Worm (Caenorhabditis elegans) whole organism, young adult: ENCODE measurements around the gene F40D4.13.
A peak's percentile ranks its signal among the peaks of the same experiment; 100 is the strongest.

Experiments
- B0035.1 ChIP-seq: sonication (generic microtip); optimal IDR thresholded peaks from 2 replicates; lab custom pipeline; 2016; ENCODE audit warnings: missing genetic modification characterization, mild to moderate bottlenecking, missing compliant biosample characterization, missing genotype, missing genetic modification reagents
- F22D6.2 ChIP-seq: sonication (generic microtip); optimal IDR thresholded peaks from 2 replicates; lab custom pipeline; 2016; ENCODE audit warnings: mild to moderate bottlenecking, missing genetic modification characterization, missing compliant biosample characterization
- F23B12.7 ChIP-seq: sonication (generic microtip); optimal IDR thresholded peaks from 2 replicates; lab custom pipeline; 2017; ENCODE audit warnings: missing genetic modification characterization, mild to moderate bottlenecking, missing compliant biosample characterization, antibody characterized with exemption, moderate library complexity; ENCODE audit not compliant: insufficient read depth
- F39B2.1 ChIP-seq: fragments of 200-800 bp; sonication (Bioruptor generic); IDR thresholded peaks from 2 replicates; pipeline ENCODE4 v1.3.6; 2022; ENCODE audit warnings: missing genetic modification reagents, missing genetic modification characterization, missing compliant biosample characterization
- F49E8.2 ChIP-seq: sonication (generic microtip); optimal IDR thresholded peaks from 3 replicates; lab custom pipeline; 2017; ENCODE audit warnings: missing genetic modification characterization, mild to moderate bottlenecking, missing compliant biosample characterization, antibody characterized with exemption, moderate library complexity; ENCODE audit not compliant: insufficient read depth
- F57C9.4 ChIP-seq: sonication (generic microtip); optimal IDR thresholded peaks from 2 replicates; lab custom pipeline; 2017; ENCODE audit warnings: mild to moderate bottlenecking, missing genetic modification characterization, missing compliant biosample characterization
- K12H6.12 ChIP-seq: fragments of 200-800 bp; sonication (Bioruptor generic); optimal IDR thresholded peaks from 2 replicates; lab custom pipeline; 2018; ENCODE audit warnings: mild to moderate bottlenecking, missing genetic modification characterization, missing compliant biosample characterization
- Y53F4B.3 ChIP-seq: fragments of 200-800 bp; sonication (Bioruptor generic); IDR thresholded peaks from 2 replicates; pipeline ENCODE4 v1.3.6; 2022; ENCODE audit warnings: missing genetic modification reagents, missing genetic modification characterization, missing compliant biosample characterization
- Y53G8AR.9 ChIP-seq: fragments of 200-800 bp; sonication (Bioruptor generic); conservative IDR thresholded peaks from 2 replicates; pipeline ENCODE4 v1.3.6; 2022; ENCODE audit warnings: missing genetic modification reagents, missing genetic modification characterization, missing compliant biosample characterization
- aptf-3 ChIP-seq: fragments of 200-800 bp; sonication (Bioruptor generic); IDR thresholded peaks from 2 replicates; pipeline ENCODE4 v1.3.6; 2022; ENCODE audit warnings: missing genetic modification characterization, missing compliant biosample characterization
- atf-7 ChIP-seq: sonication (generic microtip); optimal IDR thresholded peaks from 2 replicates; lab custom pipeline; 2017; ENCODE audit warnings: mild to moderate bottlenecking, missing genetic modification characterization, missing compliant biosample characterization
- attf-3 ChIP-seq: fragments of 200-800 bp; sonication (Bioruptor generic); conservative IDR thresholded peaks from 2 replicates; pipeline ENCODE4 v1.3.6; 2022; ENCODE audit warnings: missing genetic modification reagents, missing genetic modification characterization, missing compliant biosample characterization
- bed-1 ChIP-seq: fragments of 200-800 bp; sonication (Bioruptor generic); IDR thresholded peaks from 2 replicates; pipeline ENCODE4 v1.3.6; 2022; ENCODE audit warnings: missing genetic modification reagents, missing genetic modification characterization, missing compliant biosample characterization
- ccch-3 ChIP-seq: fragments of 200-800 bp; sonication (Bioruptor generic); optimal IDR thresholded peaks from 2 replicates; lab custom pipeline; 2018; ENCODE audit warnings: mild to moderate bottlenecking, missing genetic modification characterization, missing compliant biosample characterization
- cebp-2 ChIP-seq: fragments of 200-800 bp; sonication (Bioruptor generic); IDR thresholded peaks from 2 replicates; pipeline ENCODE4 v1.3.6; 2022; ENCODE audit warnings: missing genetic modification characterization, missing compliant biosample characterization
- ceh-58 ChIP-seq: fragments of 200-800 bp; sonication (Bioruptor generic); IDR thresholded peaks from 2 replicates; pipeline ENCODE4 v1.3.6; 2022; ENCODE audit warnings: missing genetic modification characterization, missing compliant biosample characterization
- ceh-91 ChIP-seq: fragments of 200-800 bp; sonication (Bioruptor generic); IDR thresholded peaks from 2 replicates; pipeline ENCODE4 v1.3.6; 2022; ENCODE audit warnings: missing genetic modification reagents, missing genetic modification characterization, missing compliant biosample characterization
- gei-17 ChIP-seq: fragments of 200-800 bp; sonication (Bioruptor generic); optimal IDR thresholded peaks from 2 replicates; lab custom pipeline; 2018; ENCODE audit warnings: mild to moderate bottlenecking, missing genetic modification characterization, missing compliant biosample characterization
- hlh-12 ChIP-seq: sonication (generic microtip); optimal IDR thresholded peaks from 2 replicates; lab custom pipeline; 2016; ENCODE audit warnings: missing genetic modification characterization, missing compliant biosample characterization
- hsf-1 ChIP-seq: fragments of 200-800 bp; sonication (Bioruptor generic); IDR thresholded peaks from 2 replicates; pipeline ENCODE4 v1.3.6; 2022; ENCODE audit warnings: missing genetic modification reagents, missing genetic modification characterization, missing compliant biosample characterization
- lag-1 ChIP-seq: fragments of 200-800 bp; sonication (Bioruptor generic); IDR thresholded peaks from 2 replicates; pipeline ENCODE4 v1.3.6; 2022; ENCODE audit warnings: missing genetic modification reagents, missing genetic modification characterization, missing compliant biosample characterization
- let-607 ChIP-seq, 2 experiments: fragments of 200-800 bp in 1 of 2; sonication (Bioruptor generic) in 1 of 2; sonication (generic microtip) in 1 of 2; optimal IDR thresholded peaks; 2 replicates each; lab custom pipeline; 2016 to 2018; ENCODE audit warnings: mild to moderate bottlenecking in 2 of 2, missing compliant biosample characterization in 2 of 2, missing genetic modification characterization in 2 of 2, moderate library complexity in 2 of 2, missing genotype in 1 of 2
- lin-26 ChIP-seq: fragments of 200-800 bp; sonication (Bioruptor generic); IDR thresholded peaks from 2 replicates; pipeline ENCODE4 v1.3.6; 2022; ENCODE audit warnings: missing genetic modification reagents, missing genetic modification characterization, missing compliant biosample characterization
- lin-40 ChIP-seq: sonication (generic microtip); optimal IDR thresholded peaks from 2 replicates; lab custom pipeline; 2016; ENCODE audit warnings: missing genetic modification characterization, mild to moderate bottlenecking, missing compliant biosample characterization, missing genotype, missing genetic modification reagents
- lin-54 ChIP-seq: fragments of 200-800 bp; sonication (Bioruptor generic); optimal IDR thresholded peaks from 2 replicates; lab custom pipeline; 2018; ENCODE audit warnings: mild to moderate bottlenecking, missing genetic modification characterization, missing compliant biosample characterization
- madf-3 ChIP-seq: fragments of 200-800 bp; sonication (Bioruptor generic); IDR thresholded peaks from 2 replicates; pipeline ENCODE4 v1.3.6; 2022; ENCODE audit warnings: missing genetic modification reagents, missing genetic modification characterization, missing compliant biosample characterization
- mcd-1 ChIP-seq: fragments of 200-800 bp; sonication (Bioruptor generic); IDR thresholded peaks from 2 replicates; pipeline ENCODE4 v1.3.6; 2022; ENCODE audit warnings: missing genetic modification reagents, missing genetic modification characterization, missing compliant biosample characterization
- mel-28 ChIP-seq: sonication (generic microtip); optimal IDR thresholded peaks from 2 replicates; lab custom pipeline; 2016; ENCODE audit warnings: borderline replicate concordance, mild to moderate bottlenecking, missing genetic modification characterization, missing compliant biosample characterization
- nfya-2 ChIP-seq: fragments of 200-800 bp; sonication (Bioruptor generic); IDR thresholded peaks from 2 replicates; pipeline ENCODE4 v1.3.6; 2022; ENCODE audit warnings: missing genetic modification reagents, missing genetic modification characterization, missing compliant biosample characterization
- nfyb-1 ChIP-seq: fragments of 200-800 bp; sonication (Bioruptor generic); IDR thresholded peaks from 2 replicates; pipeline ENCODE4 v1.3.6; 2022; ENCODE audit warnings: missing genetic modification reagents, missing genetic modification characterization, missing compliant biosample characterization
- pbrm-1 ChIP-seq: fragments of 200-800 bp; sonication (Bioruptor generic); IDR thresholded peaks from 2 replicates; pipeline ENCODE4 v1.3.6; 2022; ENCODE audit warnings: missing genetic modification reagents, missing genetic modification characterization, missing compliant biosample characterization
- pha-4 ChIP-seq: fragments of 150-350 bp; sonication (generic microtip); optimal IDR thresholded peaks from 2 replicates; lab custom pipeline; 2014; ENCODE audit warnings: missing biosample characterization, missing genetic modification reagents, missing genetic modification characterization
- rec-8 ChIP-seq, 2 experiments: sonication (generic microtip); optimal IDR thresholded peaks; 2 replicates each; lab custom pipeline; 2016; ENCODE audit warnings: mild to moderate bottlenecking in 2 of 2, missing genetic modification characterization in 2 of 2, missing genetic modification reagents in 2 of 2, missing genotype in 2 of 2, missing biosample characterization in 1 of 2, missing compliant biosample characterization in 1 of 2, moderate library complexity in 1 of 2
- snpc-4 ChIP-seq, 5 experiments: fragments of 150-350 bp in 1 of 5; sonication (generic microtip) in 4 of 5; optimal IDR thresholded peaks; 2 replicates each; lab custom pipeline; 2014 to 2018; ENCODE audit warnings: missing genetic modification characterization in 5 of 5, missing biosample characterization in 3 of 5, antibody characterized with exemption in 2 of 5, mild to moderate bottlenecking in 2 of 5, missing compliant biosample characterization in 2 of 5, missing genotype in 2 of 5, moderate library complexity in 2 of 5, missing genetic modification reagents in 1 of 5
- xnd-1 ChIP-seq: sonication (generic microtip); optimal IDR thresholded peaks from 2 replicates; lab custom pipeline; 2016; ENCODE audit warnings: missing genotype, missing genetic modification reagents, missing genetic modification characterization, missing compliant biosample characterization
- zfh-2 ChIP-seq: fragments of 200-800 bp; sonication (Bioruptor generic); conservative IDR thresholded peaks from 2 replicates; pipeline ENCODE4 v1.3.6; 2022; ENCODE audit warnings: missing genetic modification reagents, missing genetic modification characterization, missing compliant biosample characterization
- zim-3 ChIP-seq: sonication (generic microtip); optimal IDR thresholded peaks from 2 replicates; lab custom pipeline; 2017; ENCODE audit warnings: mild to moderate bottlenecking, missing genetic modification characterization, moderate library complexity, missing compliant biosample characterization
- ztf-18 ChIP-seq: sonication (generic microtip); optimal IDR thresholded peaks from 2 replicates; lab custom pipeline; 2016; ENCODE audit warnings: missing genotype, mild to moderate bottlenecking, missing genetic modification characterization, missing compliant biosample characterization
- ztf-28 ChIP-seq: fragments of 200-800 bp; sonication (Bioruptor generic); IDR thresholded peaks from 2 replicates; pipeline ENCODE4 v1.3.6; 2022; ENCODE audit warnings: missing genetic modification reagents, missing genetic modification characterization, missing compliant biosample characterization
- ztf-3 ChIP-seq: fragments of 200-800 bp; sonication (Bioruptor generic); optimal IDR thresholded peaks from 2 replicates; lab custom pipeline; 2018; ENCODE audit warnings: mild to moderate bottlenecking, missing genetic modification characterization, missing compliant biosample characterization

F40D4.13 gene

ce11 chrV:17157154-17157553, at the start of gene F40D4.13:
F40D4.13 (minus strand) TSS chrV:17157254.
- TF ChIP-seq ceh-91 (GFP tag; lab: Robert Waterston, UW) (no peak), pha-4 (tag; lab: Kevin White, UChicago) (no peak), zim-3 (no peak), atf-7 (tag; lab: Kevin White, UChicago) (no peak), gei-17 (GFP tag; lab: Kevin White, UChicago) (no peak), K12H6.12 (tag; lab: Kevin White, UChicago) (no peak), nfya-2 (GFP tag; lab: Robert Waterston, UW) (no peak), Y53G8AR.9 (no peak), snpc-4 (GFP tag; optimal IDR thresholded peaks at IDR 0.05; lab: Kevin White, UChicago) (no peak), snpc-4 (tag; optimal IDR thresholded peaks at IDR 0.05; lab: Kevin White, UChicago) (no peak), aptf-3 (GFP tag; lab: Robert Waterston, UW) (no peak), lin-26 (GFP tag; lab: Robert Waterston, UW) (no peak), madf-3 (GFP tag; lab: Robert Waterston, UW) (no peak), rec-8 (tag; optimal IDR thresholded peaks at IDR 0.05; lab: Kevin White, UChicago) (no peak), mel-28 (tag; lab: Kevin White, UChicago) (no peak), lin-54 (GFP tag; lab: Kevin White, UChicago) (no peak), cebp-2 (GFP tag; lab: Robert Waterston, UW) (no peak), mcd-1 (GFP tag; lab: Robert Waterston, UW) (no peak), ztf-18 (tag; lab: Kevin White, UChicago) (no peak)

DNA sequence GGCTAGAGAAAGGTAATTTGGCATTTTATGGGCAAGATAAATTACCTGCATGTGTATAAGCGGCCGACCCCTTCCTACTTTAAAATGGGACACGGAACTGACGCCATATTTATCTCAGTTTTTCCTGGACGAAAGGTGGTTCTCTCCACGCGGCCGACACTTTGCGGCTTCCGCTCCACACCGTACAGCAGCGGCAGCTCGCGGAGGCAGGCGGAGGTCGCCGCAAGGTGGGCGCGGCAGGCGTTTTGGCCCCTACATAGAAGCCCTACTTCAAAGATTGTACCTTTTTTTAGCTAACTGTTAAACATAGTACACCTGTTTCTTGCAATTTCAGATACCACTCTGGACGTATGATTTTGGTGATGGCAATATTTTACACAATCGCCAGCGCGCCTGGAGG, 49.4 kb upstream of the F40D4.13 start:
- TF ChIP-seq bed-1 (GFP tag; lab: Robert Waterston, UW), result no peak
- TF ChIP-seq madf-3 (GFP tag; lab: Robert Waterston, UW), result 0 out of 2 replicates have a peak, but pooled peaks have one; percentile 48
- 0 out of 2 replicates have a peak, but pooled peaks have one; percentile 11 for TF ChIP-seq attf-3 (GFP tag; lab: Robert Waterston, UW)
- no peak for TF ChIP-seq snpc-4 (GFP tag; optimal IDR thresholded peaks at IDR 0.05; lab: Kevin White, UChicago)
- TF ChIP-seq snpc-4 (tag; optimal IDR thresholded peaks at IDR 0.05; lab: Kevin White, UChicago), result peak in 1 of 4 experiments; percentile 31
- no peak for TF ChIP-seq F57C9.4 (tag; lab: Kevin White, UChicago)
- TF ChIP-seq zfh-2 (GFP tag; lab: Robert Waterston, UW), result peak; percentile 92

DNA sequence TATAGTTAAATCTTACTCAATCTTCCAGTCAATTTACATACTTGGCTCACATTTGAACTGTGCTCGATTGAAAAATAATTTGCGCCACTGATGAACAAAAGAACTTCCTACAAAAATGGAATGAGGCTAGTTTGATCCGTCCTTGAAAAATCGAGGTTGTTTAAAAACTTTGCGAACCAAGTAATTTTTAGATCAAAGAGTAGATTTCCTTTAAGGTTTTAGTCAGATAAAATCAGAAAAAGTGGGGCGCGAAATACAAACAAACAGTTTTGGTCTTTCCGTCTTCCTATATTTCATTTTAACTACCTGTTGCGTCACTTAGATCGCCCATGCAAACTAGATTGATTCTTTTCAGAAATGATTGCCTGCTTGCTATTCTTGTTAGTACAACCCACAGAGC, 44.8 kb upstream of the F40D4.13 start, which contains the start of gene Y68A4A.10:
Gene Y68A4A.10 (plus strand): TSS at position 301 of the 400 bp plus-strand sequence.
- TF ChIP-seq ceh-58 (GFP tag; lab: Robert Waterston, UW), result no peak
- no peak for TF ChIP-seq F57C9.4 (tag; lab: Kevin White, UChicago)
- TF ChIP-seq xnd-1 (tag; lab: Kevin White, UChicago), result no peak
- no peak for TF ChIP-seq hlh-12
- TF ChIP-seq ztf-3 (GFP tag; lab: Kevin White, UChicago), result no peak
- TF ChIP-seq F22D6.2 (tag; lab: Kevin White, UChicago), result no peak
- TF ChIP-seq mel-28 (tag; lab: Kevin White, UChicago), result no peak
- no peak for TF ChIP-seq hsf-1 (GFP tag; lab: Robert Waterston, UW)

- TF ChIP-seq lin-40 (tag; lab: Kevin White, UChicago) (no peak), Y53F4B.3 (GFP tag; lab: Robert Waterston, UW) (no peak), nfyb-1 (GFP tag; lab: Robert Waterston, UW) (no peak), B0035.1 (tag; lab: Kevin White, UChicago) (no peak), let-607 (tag; optimal IDR thresholded peaks at IDR 0.05; lab: Kevin White, UChicago) (no peak), F23B12.7 (no peak), ztf-28 (GFP tag; lab: Robert Waterston, UW) (no peak), ccch-3 (no peak), pbrm-1 (GFP tag; lab: Robert Waterston, UW) (no peak), F49E8.2 (tag; lab: Kevin White, UChicago) (no peak), zim-3 (no peak), lag-1 (GFP tag; lab: Robert Waterston, UW) (no peak), F22D6.2 (tag; lab: Kevin White, UChicago) (no peak), F39B2.1 (GFP tag; lab: Robert Waterston, UW) (no peak), hlh-12 (no peak)
These were observed 41.9 kb upstream of the F40D4.13 start, which contains the start of gene srz-96 for ce11 chrV:17198926-17199325. srz-96 (plus strand) TSS chrV:17199226.
